Worm (Caenorhabditis elegans): ENCODE data around the gene lig-1.

ce11 chrV:10838204-10838603 lies 24.3 kb downstream of the lig-1 start:
- TF ChIP-seq daf-19 (GFP tag; conservative IDR thresholded peaks at IDR 0.05) (no peak), nhr-28 (tag; optimal IDR thresholded peaks at IDR 0.05) (no peak), aly-2 (tag; optimal IDR thresholded peaks at IDR 0.05) (no peak), lin-15B (tag; optimal IDR thresholded peaks at IDR 0.05) (no peak), nhr-25 (tag; optimal IDR thresholded peaks at IDR 0.05; ENCODE audit: borderline replicate concordance, insufficient read depth) (no peak), nhr-237 (tag; optimal IDR thresholded peaks at IDR 0.05) (no peak), dpl-1 (GFP tag; optimal IDR thresholded peaks at IDR 0.05) (no peak), egl-27 (tag; optimal IDR thresholded peaks at IDR 0.05) (no peak), ceh-82 (tag; optimal IDR thresholded peaks at IDR 0.05) (no peak), lin-13 (GFP tag; optimal IDR thresholded peaks at IDR 0.05) (no peak), unc-130 (GFP tag; optimal IDR thresholded peaks at IDR 0.05) (no peak), ama-1 (optimal IDR thresholded peaks at IDR 0.05) (no peak)
